Fruit fly (Drosophila melanogaster) whole organism, pupa: ENCODE data around the gene CkIIalpha-i3.

ENCODE experiments used
- CG10348 ChIP-seq: fragments of 200-800 bp; sonication (Bioruptor generic); IDR thresholded peaks from 2 replicates; pipeline ENCODE4 v1.3.6; 2022; ENCODE audit warnings: missing biosample characterization, missing genetic modification characterization
- CG12605 ChIP-seq: fragments of 200-800 bp; sonication (Bioruptor generic); IDR thresholded peaks from 2 replicates; pipeline ENCODE4 v1.3.6; 2022; ENCODE audit warnings: missing biosample characterization, missing genetic modification characterization
- CG13204 ChIP-seq: fragments of 200-800 bp; sonication (Bioruptor generic); optimal IDR thresholded peaks from 2 replicates; lab custom pipeline; 2018; ENCODE audit warnings: missing biosample characterization, mild to moderate bottlenecking, missing genetic modification characterization, moderate library complexity
- CG14655 ChIP-seq: fragments of 200-800 bp; sonication (Bioruptor generic); optimal IDR thresholded peaks from 3 replicates; lab custom pipeline; 2017; ENCODE audit warnings: mild to moderate bottlenecking, missing biosample characterization, missing genetic modification reagents, missing genetic modification characterization
- CG15710 ChIP-seq: fragments of 200-800 bp; sonication (Bioruptor generic); optimal IDR thresholded peaks from 2 replicates; lab custom pipeline; 2018; ENCODE audit warnings: missing biosample characterization, mild to moderate bottlenecking, missing genetic modification characterization, moderate library complexity
- CG17806 ChIP-seq: fragments of 200-800 bp; sonication (Bioruptor generic); optimal IDR thresholded peaks from 2 replicates; lab custom pipeline; 2018; ENCODE audit warnings: missing biosample characterization, mild to moderate bottlenecking, missing genetic modification characterization, moderate library complexity
- CG32121 ChIP-seq: fragments of 200-800 bp; sonication (Bioruptor generic); IDR thresholded peaks from 2 replicates; pipeline ENCODE4 v1.3.6; 2022; ENCODE audit warnings: missing biosample characterization, missing genetic modification characterization
- CG34367 ChIP-seq: fragments of 200-800 bp; sonication (Bioruptor generic); optimal IDR thresholded peaks from 2 replicates; lab custom pipeline; 2018; ENCODE audit warnings: missing biosample characterization, mild to moderate bottlenecking, missing genetic modification characterization
- CG4496 ChIP-seq: fragments of 200-800 bp; sonication (Bioruptor generic); IDR thresholded peaks from 3 replicates; pipeline ENCODE4 v1.3.6; 2022; ENCODE audit warnings: missing biosample characterization, missing genetic modification characterization
- CG8159 ChIP-seq: fragments of 200-800 bp; sonication (Bioruptor generic); optimal IDR thresholded peaks from 3 replicates; lab custom pipeline; 2018; ENCODE audit warnings: missing biosample characterization, mild to moderate bottlenecking, missing genetic modification characterization, moderate library complexity
- CG8301 ChIP-seq: fragments of 200-800 bp; sonication (Bioruptor generic); optimal IDR thresholded peaks from 2 replicates; lab custom pipeline; 2018; ENCODE audit warnings: missing biosample characterization, mild to moderate bottlenecking, missing genetic modification characterization
- CG9948 ChIP-seq: fragments of 200-800 bp; sonication (Bioruptor generic); optimal IDR thresholded peaks from 2 replicates; lab custom pipeline; 2018; ENCODE audit warnings: missing biosample characterization, mild to moderate bottlenecking, missing genetic modification characterization, moderate library complexity
- D1 ChIP-seq: fragments of 200-800 bp; sonication (Bioruptor generic); optimal IDR thresholded peaks from 2 replicates; lab custom pipeline; 2018; ENCODE audit warnings: missing biosample characterization, mild to moderate bottlenecking, missing genetic modification characterization, moderate library complexity
- EcR ChIP-seq: fragments of 200-800 bp; sonication (Bioruptor generic); optimal IDR thresholded peaks from 3 replicates; lab custom pipeline; 2019; ENCODE audit warnings: missing biosample characterization, missing genetic modification characterization, mild to moderate bottlenecking, moderate library complexity, missing genetic modification reagents
- Ets98B ChIP-seq: fragments of 200-800 bp; sonication (Bioruptor generic); IDR thresholded peaks from 2 replicates; pipeline ENCODE4 v1.3.6; 2022; ENCODE audit warnings: missing biosample characterization, missing genetic modification characterization
- Pif1A ChIP-seq: fragments of 200-800 bp; sonication (Bioruptor generic); optimal IDR thresholded peaks from 3 replicates; lab custom pipeline; 2016; ENCODE audit warnings: missing biosample characterization, missing genetic modification characterization
- Pif1B ChIP-seq: fragments of 200-800 bp; sonication (Bioruptor generic); optimal IDR thresholded peaks from 3 replicates; lab custom pipeline; 2016; ENCODE audit warnings: missing biosample characterization, missing genetic modification characterization
- Snoo ChIP-seq: fragments of 200-800 bp; sonication (Bioruptor generic); optimal IDR thresholded peaks from 3 replicates; lab custom pipeline; 2017; ENCODE audit warnings: missing biosample characterization, mild to moderate bottlenecking, missing genetic modification characterization, inconsistent platforms
- fd96Ca ChIP-seq: fragments of 200-800 bp; sonication (Bioruptor generic); IDR thresholded peaks from 3 replicates; pipeline ENCODE4 v1.3.6; 2022; ENCODE audit warnings: missing biosample characterization, missing genetic modification characterization
- gl ChIP-seq: fragments of 200-800 bp; sonication (Bioruptor generic); optimal IDR thresholded peaks from 2 replicates; lab custom pipeline; 2018; ENCODE audit warnings: missing biosample characterization, mild to moderate bottlenecking, missing genetic modification characterization
- rn ChIP-seq: fragments of 200-800 bp; sonication (Bioruptor generic); IDR thresholded peaks from 2 replicates; pipeline ENCODE4 v1.3.6; 2022; ENCODE audit warnings: missing biosample characterization, missing genetic modification characterization

Gene CkIIalpha-i3

DNA sequence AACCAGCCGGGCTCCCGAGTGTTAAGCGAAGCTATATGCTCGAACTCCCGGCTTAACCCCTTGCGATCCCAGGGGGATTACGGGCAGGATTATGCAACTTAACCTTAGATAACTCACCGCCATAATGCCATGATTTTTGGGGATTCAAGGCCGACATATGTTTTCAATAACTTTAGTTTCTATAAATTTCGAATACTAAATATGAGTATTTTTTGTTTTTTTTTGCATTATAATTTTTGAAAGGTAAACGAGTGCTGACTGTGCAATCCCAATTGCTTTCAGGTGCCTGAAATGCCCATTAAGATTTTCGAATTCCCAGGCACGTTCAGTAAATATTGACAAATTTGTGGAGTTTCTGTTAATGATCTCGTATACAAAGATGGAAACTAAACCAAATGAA is 44.9 kb upstream of the CkIIalpha-i3 start, which contains the start of gene hng3:
Gene hng3 (minus strand): TSS at position 231 of the 400 bp plus-strand sequence.
- TF ChIP-seq rn (GFP tag; lab: Robert Waterston, UW) (no peak), CG13204 (GFP tag; lab: Kevin White, UChicago) (no peak), CG9948 (tag; lab: Kevin White, UChicago) (no peak), Snoo (tag; lab: Kevin White, UChicago) (no peak), D1 (tag; lab: Kevin White, UChicago) (no peak), Pif1B (GFP tag; lab: Kevin White, UChicago) (no peak), gl (tag; lab: Kevin White, UChicago) (no peak)
- TF ChIP-seq, all 21 proteins: peak for 0

- no peak for TF ChIP-seq Pif1B (GFP tag; lab: Kevin White, UChicago)
- TF ChIP-seq CG17806 (tag; lab: Kevin White, UChicago), result no peak
- TF ChIP-seq CG9948 (tag; lab: Kevin White, UChicago), result no peak
- TF ChIP-seq CG34367 (tag; lab: Kevin White, UChicago), result no peak
- TF ChIP-seq CG12605 (GFP tag; lab: Robert Waterston, UW), result 0 out of 2 replicates have a peak, but pooled peaks have one; percentile 12
- TF ChIP-seq Snoo (tag; lab: Kevin White, UChicago), result no peak
- peak; percentile 67; the same call in 1 of the 2 replicates for TF ChIP-seq CG32121 (GFP tag; lab: Robert Waterston, UW)
- TF ChIP-seq CG15710, result no peak
- peak; percentile 14 for TF ChIP-seq CG14655
- TF ChIP-seq Pif1A (GFP tag; lab: Kevin White, UChicago), result peak; percentile 8
- no peak for TF ChIP-seq CG8301 (tag; lab: Kevin White, UChicago)
- peak; percentile 45; the same call in 2 of the 3 replicates for TF ChIP-seq CG4496 (GFP tag; lab: Robert Waterston, UW)
- no peak for TF ChIP-seq CG13204 (GFP tag; lab: Kevin White, UChicago)
- peak; percentile 60 for TF ChIP-seq Ets98B (GFP tag; lab: Robert Waterston, UW)
- 0 out of 2 replicates have a peak, but pooled peaks have one; percentile 19 for TF ChIP-seq CG10348 (GFP tag; lab: Robert Waterston, UW)
- TF ChIP-seq rn (GFP tag; lab: Robert Waterston, UW), result no peak
- TF ChIP-seq CG8159 (tag; lab: Kevin White, UChicago), result no peak
- peak; percentile 19 for TF ChIP-seq EcR
- 0 out of 3 replicates have a peak, but pooled peaks have one; percentile 28 for TF ChIP-seq fd96Ca (GFP tag; lab: Robert Waterston, UW)
- TF ChIP-seq D1 (tag; lab: Kevin White, UChicago), result no peak
- TF ChIP-seq gl (tag; lab: Kevin White, UChicago), result no peak
Observed at dm6 chr3L:754612-755011, 44.2 kb upstream of the CkIIalpha-i3 start.

DNA sequence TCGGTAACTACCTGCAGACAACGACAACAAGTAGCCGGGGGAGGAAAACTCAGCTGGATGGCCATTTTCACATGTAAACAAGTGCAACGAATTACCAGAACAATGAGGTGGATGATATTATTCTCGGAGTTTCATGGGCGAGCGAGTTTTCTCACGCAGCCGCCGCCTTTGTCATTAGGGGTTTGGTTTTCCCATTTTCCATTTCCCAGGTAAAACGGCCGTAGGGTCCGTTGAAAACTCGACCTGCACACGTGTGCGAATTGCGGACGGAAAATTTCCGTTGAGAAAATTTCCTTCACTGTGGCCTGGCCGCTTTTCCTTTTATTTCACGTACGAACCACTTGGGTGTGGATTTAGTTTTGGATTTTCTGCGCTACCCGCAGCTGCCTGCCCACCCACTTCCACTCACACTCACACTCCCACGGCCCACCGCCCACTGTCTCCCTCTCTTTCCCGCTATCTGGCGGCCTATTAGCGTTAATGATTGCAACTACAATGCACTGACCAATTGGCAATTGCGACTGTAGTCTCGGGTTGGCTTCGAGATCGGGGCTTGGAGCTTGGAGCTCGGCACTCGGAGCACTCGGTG is 43.3 kb upstream of the CkIIalpha-i3 start:
- peak; percentile 58 for TF ChIP-seq Ets98B (GFP tag; lab: Robert Waterston, UW)
- peak; percentile 51; the same call in 1 of the 3 replicates for TF ChIP-seq fd96Ca (GFP tag; lab: Robert Waterston, UW)
- TF ChIP-seq CG32121 (GFP tag; lab: Robert Waterston, UW), result no peak
- 0 out of 3 replicates have a peak, but pooled peaks have one; percentile 36 for TF ChIP-seq CG4496 (GFP tag; lab: Robert Waterston, UW)
- TF ChIP-seq, all 21 proteins: peak for 3

dm6 chr3L:751516-752125 is 41.2 kb upstream of the CkIIalpha-i3 start:
- TF ChIP-seq gl (tag; lab: Kevin White, UChicago) (no peak), CG4496 (GFP tag; lab: Robert Waterston, UW) (peak; percentile 83), D1 (tag; lab: Kevin White, UChicago) (no peak), CG14655 (peak; percentile 66), EcR (no peak), rn (GFP tag; lab: Robert Waterston, UW) (peak; percentile 56), CG8301 (tag; lab: Kevin White, UChicago) (peak; percentile 62), CG8159 (tag; lab: Kevin White, UChicago) (peak; percentile 9), Ets98B (GFP tag; lab: Robert Waterston, UW) (peak; percentile 82), CG9948 (tag; lab: Kevin White, UChicago) (peak; percentile 35), fd96Ca (GFP tag; lab: Robert Waterston, UW) (peak; percentile 86), CG13204 (GFP tag; lab: Kevin White, UChicago) (peak; percentile 34), CG34367 (tag; lab: Kevin White, UChicago) (no peak), CG15710 (no peak), Snoo (tag; lab: Kevin White, UChicago) (peak; percentile 35), Pif1A (GFP tag; lab: Kevin White, UChicago) (peak; percentile 36), CG12605 (GFP tag; lab: Robert Waterston, UW) (peak; percentile 61; the same call in 1 of the 2 replicates), CG10348 (GFP tag; lab: Robert Waterston, UW) (0 out of 2 replicates have a peak, but pooled peaks have one; percentile 24), CG17806 (tag; lab: Kevin White, UChicago) (peak; percentile 33), Pif1B (GFP tag; lab: Kevin White, UChicago) (no peak), CG32121 (GFP tag; lab: Robert Waterston, UW) (peak; percentile 86)

DNA sequence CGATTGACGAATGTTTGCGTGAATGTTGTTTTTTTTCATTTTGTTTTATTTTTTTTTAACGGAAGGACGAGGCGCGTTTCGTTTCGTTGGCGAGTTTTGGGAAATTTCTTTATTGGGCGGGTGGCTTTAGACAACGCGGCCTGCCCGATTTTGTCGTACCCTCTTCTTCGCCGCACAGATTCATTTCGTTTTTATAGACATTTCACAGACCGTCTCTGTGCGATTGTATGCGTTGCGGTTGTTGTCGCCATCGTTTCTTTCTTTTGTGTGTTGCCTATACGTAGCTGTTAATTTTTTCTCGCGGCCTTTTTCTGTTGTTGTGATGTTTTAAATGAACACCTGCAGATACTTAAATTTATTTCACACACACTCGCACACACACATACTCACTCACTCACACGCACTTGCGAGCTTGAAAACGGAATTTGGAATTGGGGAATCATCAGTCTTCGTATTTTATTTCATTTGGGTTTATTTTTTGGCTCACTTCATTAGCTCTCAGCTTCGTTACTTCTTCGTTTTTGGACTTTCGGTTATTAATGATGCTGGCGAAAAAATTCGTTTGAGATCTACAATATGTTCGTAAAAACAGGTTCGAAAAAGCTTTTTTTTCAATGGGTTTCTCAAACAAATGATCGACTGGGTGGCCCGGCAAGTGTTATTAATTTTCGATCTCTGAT is 40.3 kb upstream of the CkIIalpha-i3 start:
- TF ChIP-seq Pif1B (GFP tag; lab: Kevin White, UChicago) (no peak), CG32121 (GFP tag; lab: Robert Waterston, UW) (peak; percentile 24; the same call in 1 of the 2 replicates), CG12605 (GFP tag; lab: Robert Waterston, UW) (no peak)
